Worm (Caenorhabditis elegans) whole organism, mixed stage, embryonic: ENCODE measurements around the gene str-43.

Experiments used
- drap-1 ChIP-seq: fragments of 200-800 bp; sonication (Bioruptor generic); optimal IDR thresholded peaks from 3 replicates; lab custom pipeline; 2018; ENCODE audit warnings: mild to moderate bottlenecking, missing genetic modification characterization, missing compliant biosample characterization
- nhr-28 ChIP-seq: fragments of 150-350 bp; optimal IDR thresholded peaks from 2 replicates; lab custom pipeline; 2014; ENCODE audit warnings: missing biosample characterization, missing genetic modification characterization
- snpc-4 ChIP-seq: fragments of 150-350 bp; optimal IDR thresholded peaks from 2 replicates; lab custom pipeline; 2014; ENCODE audit warnings: missing biosample characterization, missing genetic modification characterization
- ztf-11 ChIP-seq: fragments of 150-350 bp; optimal IDR thresholded peaks from 2 replicates; lab custom pipeline; 2014; ENCODE audit warnings: missing biosample characterization, missing genetic modification characterization

DNA sequence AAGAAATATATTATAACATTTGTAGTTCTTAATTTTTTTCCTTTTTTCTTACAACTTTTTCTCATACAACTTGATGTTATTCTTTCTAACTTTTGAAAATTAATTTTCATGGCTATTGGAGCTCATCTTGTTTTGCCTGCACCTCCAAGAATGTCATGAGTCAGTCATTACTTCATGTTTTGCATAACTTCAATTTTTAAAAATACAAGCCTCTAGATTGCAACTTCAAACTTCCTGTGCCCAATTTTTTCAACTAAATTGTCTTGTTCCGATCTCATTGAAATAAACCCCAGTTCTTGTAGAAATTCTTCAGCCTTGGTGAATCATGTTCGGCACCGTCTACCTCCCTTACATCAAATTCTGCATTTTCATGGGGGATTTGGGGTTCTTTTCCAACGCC lies 6.5 kb upstream of the str-43 start, which contains the start of gene str-9:
- no peak for TF ChIP-seq nhr-28
- TF ChIP-seq ztf-11 (tag; lab: Kevin White, UChicago), result no peak
- TF ChIP-seq snpc-4 (tag; lab: Kevin White, UChicago), result no peak
- no peak for TF ChIP-seq drap-1 (GFP tag; lab: Kevin White, UChicago)
